Worm (Caenorhabditis elegans) whole organism, young adult: ENCODE results near the gene nlp-45.
A peak's percentile ranks its signal among the peaks of the same experiment; 100 is the strongest.

Source experiments
- ceh-79 ChIP-seq: sonication (generic microtip); optimal IDR thresholded peaks from 2 replicates; lab custom pipeline; 2017; ENCODE audit warnings: mild to moderate bottlenecking, missing genetic modification characterization, missing compliant biosample characterization
- him-1 ChIP-seq: sonication (generic microtip); optimal IDR thresholded peaks from 2 replicates; lab custom pipeline; 2016; ENCODE audit warnings: missing genotype, missing genetic modification reagents, missing genetic modification characterization, missing compliant biosample characterization
- lin-35 ChIP-seq, 3 experiments: fragments of 150-350 bp in 2 of 3; sonication (generic microtip) in 1 of 3; optimal IDR thresholded peaks; 2 replicates each; lab custom pipeline; 2014 to 2018; ENCODE audit warnings: missing biosample characterization in 3 of 3, missing genetic modification characterization in 3 of 3, missing genetic modification reagents in 3 of 3
- ztf-26 ChIP-seq: sonication (generic microtip); optimal IDR thresholded peaks from 2 replicates; lab custom pipeline; 2017; ENCODE audit warnings: missing genetic modification characterization, missing compliant biosample characterization

- TF ChIP-seq ztf-26 (tag; lab: Kevin White, UChicago) (no peak), ceh-79 (tag; lab: Kevin White, UChicago) (no peak), lin-35 (GFP tag; optimal IDR thresholded peaks at IDR 0.05; lab: Kevin White, UChicago) (no peak), him-1 (tag; lab: Kevin White, UChicago) (peak; percentile 95)
Observed at ce11 chrX:2328873-2329272, 9.2 kb downstream of the nlp-45 start.
